Worm (Caenorhabditis elegans) whole organism, mixed stage, embryonic: Measurements from ENCODE around the gene H40L08.9.
A peak's percentile ranks its signal among the peaks of the same experiment; 100 is the strongest.

Source experiments
- M03D4.4 ChIP-seq: sonication (generic microtip); optimal IDR thresholded peaks from 2 replicates; lab custom pipeline; 2017; ENCODE audit warnings: mild to moderate bottlenecking, missing genetic modification characterization, missing compliant biosample characterization
- bed-3 ChIP-seq: fragments of 200-800 bp; sonication (Bioruptor generic); optimal IDR thresholded peaks from 3 replicates; lab custom pipeline; 2018; ENCODE audit warnings: mild to moderate bottlenecking, missing genetic modification characterization, moderate library complexity, missing compliant biosample characterization
- blmp-1 ChIP-seq: fragments of 150-350 bp; optimal IDR thresholded peaks from 2 replicates; lab custom pipeline; 2014; ENCODE audit warnings: missing biosample characterization, missing genetic modification characterization
- ceh-39 ChIP-seq: fragments of 150-350 bp; optimal IDR thresholded peaks from 2 replicates; lab custom pipeline; 2014; ENCODE audit warnings: missing biosample characterization, missing genetic modification characterization
- ces-1 ChIP-seq: fragments of 150-350 bp; optimal IDR thresholded peaks from 2 replicates; lab custom pipeline; 2014; ENCODE audit warnings: missing biosample characterization, missing genetic modification reagents, missing genetic modification characterization
- cnd-1 ChIP-seq: fragments of 200-800 bp; sonication (Bioruptor generic); optimal IDR thresholded peaks from 2 replicates; lab custom pipeline; 2018; ENCODE audit warnings: mild to moderate bottlenecking, missing genetic modification characterization, missing compliant biosample characterization
- drap-1 ChIP-seq: fragments of 200-800 bp; sonication (Bioruptor generic); optimal IDR thresholded peaks from 3 replicates; lab custom pipeline; 2018; ENCODE audit warnings: mild to moderate bottlenecking, missing genetic modification characterization, missing compliant biosample characterization
- elt-1 ChIP-seq: sonication (generic microtip); optimal IDR thresholded peaks from 2 replicates; lab custom pipeline; 2017; ENCODE audit warnings: missing genetic modification characterization, mild to moderate bottlenecking, missing compliant biosample characterization, antibody characterized with exemption, moderate library complexity, borderline replicate concordance; ENCODE audit not compliant: insufficient read depth
- flh-1 ChIP-seq: fragments of 200-800 bp; sonication (Bioruptor generic); optimal IDR thresholded peaks from 2 replicates; lab custom pipeline; 2018; ENCODE audit warnings: mild to moderate bottlenecking, missing genetic modification characterization, moderate library complexity, missing compliant biosample characterization
- ham-2 ChIP-seq: fragments of 200-800 bp; sonication (Bioruptor generic); optimal IDR thresholded peaks from 2 replicates; lab custom pipeline; 2018; ENCODE audit warnings: mild to moderate bottlenecking, missing genetic modification characterization, missing compliant biosample characterization
- hlh-1 ChIP-seq: fragments of 150-350 bp; optimal IDR thresholded peaks from 2 replicates; lab custom pipeline; 2014; ENCODE audit warnings: missing biosample characterization, missing genetic modification reagents, missing genetic modification characterization
- mab-5 ChIP-seq: fragments of 150-350 bp; optimal IDR thresholded peaks from 2 replicates; lab custom pipeline; 2014; ENCODE audit warnings: missing biosample characterization, missing genetic modification characterization
- mep-1 ChIP-seq: fragments of 150-350 bp; optimal IDR thresholded peaks from 2 replicates; lab custom pipeline; 2017; ENCODE audit warnings: missing biosample characterization, missing genetic modification reagents, missing genetic modification characterization, inconsistent platforms
- mls-2 ChIP-seq: sonication (generic microtip); optimal IDR thresholded peaks from 2 replicates; lab custom pipeline; 2016; ENCODE audit warnings: mild to moderate bottlenecking, missing genetic modification characterization, moderate library complexity, missing compliant biosample characterization
- nhr-12 ChIP-seq: fragments of 150-350 bp; optimal IDR thresholded peaks from 2 replicates; lab custom pipeline; 2014; ENCODE audit warnings: missing biosample characterization, missing genetic modification characterization
- nhr-2 ChIP-seq: fragments of 150-350 bp; optimal IDR thresholded peaks from 2 replicates; lab custom pipeline; 2014; ENCODE audit warnings: missing biosample characterization, missing genetic modification characterization
- nhr-237 ChIP-seq: fragments of 150-350 bp; optimal IDR thresholded peaks from 2 replicates; lab custom pipeline; 2014; ENCODE audit warnings: missing biosample characterization, missing genetic modification characterization
- nhr-28 ChIP-seq: fragments of 150-350 bp; optimal IDR thresholded peaks from 2 replicates; lab custom pipeline; 2014; ENCODE audit warnings: missing biosample characterization, missing genetic modification characterization
- nhr-76 ChIP-seq: sonication (generic microtip); optimal IDR thresholded peaks from 2 replicates; lab custom pipeline; 2017; ENCODE audit warnings: missing biosample characterization, missing genetic modification characterization
- pha-4 ChIP-seq: fragments of 150-350 bp; optimal IDR thresholded peaks from 2 replicates; lab custom pipeline; 2018; ENCODE audit warnings: missing biosample characterization, missing genetic modification reagents, missing genetic modification characterization
- sem-2 ChIP-seq: fragments of 200-800 bp; sonication (Bioruptor generic); optimal IDR thresholded peaks from 2 replicates; lab custom pipeline; 2018; ENCODE audit warnings: mild to moderate bottlenecking, missing genetic modification characterization, missing compliant biosample characterization
- snpc-4 ChIP-seq: fragments of 150-350 bp; optimal IDR thresholded peaks from 2 replicates; lab custom pipeline; 2014; ENCODE audit warnings: missing biosample characterization, missing genetic modification characterization
- sptf-1 ChIP-seq: sonication (generic microtip); optimal IDR thresholded peaks from 2 replicates; lab custom pipeline; 2017; ENCODE audit warnings: mild to moderate bottlenecking, missing genetic modification characterization, moderate library complexity, missing compliant biosample characterization
- tbx-8 ChIP-seq: fragments of 200-800 bp; sonication (Bioruptor generic); optimal IDR thresholded peaks from 2 replicates; lab custom pipeline; 2018; ENCODE audit warnings: mild to moderate bottlenecking, missing genetic modification characterization, moderate library complexity, missing compliant biosample characterization
- unc-120 ChIP-seq: sonication (generic microtip); optimal IDR thresholded peaks from 2 replicates; lab custom pipeline; 2017; ENCODE audit warnings: missing genetic modification characterization, missing compliant biosample characterization; ENCODE audit not compliant: poor library complexity, severe bottlenecking
- unc-39 ChIP-seq: fragments of 150-350 bp; optimal IDR thresholded peaks from 2 replicates; lab custom pipeline; 2014; ENCODE audit warnings: missing biosample characterization, missing genetic modification characterization
- unc-62 ChIP-seq: fragments of 150-350 bp; optimal IDR thresholded peaks from 2 replicates; lab custom pipeline; 2014; ENCODE audit warnings: missing biosample characterization, missing genetic modification reagents, missing genetic modification characterization
- zip-8 ChIP-seq: fragments of 150-350 bp; optimal IDR thresholded peaks from 2 replicates; lab custom pipeline; 2014; ENCODE audit warnings: missing biosample characterization, missing genetic modification characterization

H40L08.9 gene

ce11 chrX:15076042-15076565 lies at the start of gene H40L08.9, which contains the start of gene H40L08.3:
Gene H40L08.9 (minus strand): TSS chrX:15076480.
Gene H40L08.3 (minus strand): TSS chrX:15076092.
- TF ChIP-seq drap-1 (GFP tag; lab: Kevin White, UChicago) (no peak), elt-1 (tag; lab: Kevin White, UChicago) (peak; percentile 27), M03D4.4 (no peak), nhr-76 (tag; lab: Kevin White, UChicago) (no peak), nhr-237 (tag; lab: Kevin White, UChicago) (no peak), mls-2 (tag; lab: Kevin White, UChicago) (no peak), unc-62 (peak; percentile 14)
- TF ChIP-seq, all 35 proteins: peak for 2

- TF ChIP-seq nhr-12 (no peak), pha-4 (no peak), ces-1 (GFP tag; lab: Kevin White, UChicago) (peak; percentile 85)
These were observed 48.9 kb upstream of the H40L08.9 start for ce11 chrX:15125138-15125537.

- TF ChIP-seq ces-1 (GFP tag; lab: Kevin White, UChicago) (no peak), nhr-2 (tag; lab: Kevin White, UChicago) (no peak), nhr-12 (no peak), mep-1 (tag; lab: Kevin White, UChicago) (no peak), bed-3 (no peak), mls-2 (tag; lab: Kevin White, UChicago) (no peak), unc-39 (tag; lab: Kevin White, UChicago) (no peak), blmp-1 (tag; lab: Kevin White, UChicago) (no peak), snpc-4 (tag; lab: Kevin White, UChicago) (no peak), drap-1 (GFP tag; lab: Kevin White, UChicago) (no peak), elt-1 (tag; lab: Kevin White, UChicago) (no peak), hlh-1 (tag; lab: Kevin White, UChicago) (no peak), sem-2 (no peak), nhr-28 (tag; lab: Kevin White, UChicago) (no peak), unc-120 (no peak)
These were observed 44.3 kb upstream of the H40L08.9 start for ce11 chrX:15120545-15120944.

ce11 chrX:15116514-15116913 lies 40.2 kb upstream of the H40L08.9 start, which contains the start of gene R07D5.2:
Gene R07D5.2 (minus strand): TSS chrX:15116614.
- TF ChIP-seq bed-3 = no peak
- no peak for TF ChIP-seq ceh-39 (tag; lab: Kevin White, UChicago)
- no peak for TF ChIP-seq nhr-12
- TF ChIP-seq ham-2 = no peak
- no peak for TF ChIP-seq mep-1 (tag; lab: Kevin White, UChicago)
- TF ChIP-seq tbx-8 (GFP tag; lab: Kevin White, UChicago) = no peak

ce11 chrX:15115748-15116147 lies 39.5 kb upstream of the H40L08.9 start:
- TF ChIP-seq sptf-1 (tag; lab: Kevin White, UChicago) = no peak
- no peak for TF ChIP-seq flh-1 (GFP tag; lab: Kevin White, UChicago)
- TF ChIP-seq pha-4 = no peak
- TF ChIP-seq mab-5 (tag; lab: Kevin White, UChicago) = no peak
- TF ChIP-seq nhr-12 = no peak
- peak; percentile 78 for TF ChIP-seq cnd-1
- TF ChIP-seq zip-8 (tag; lab: Kevin White, UChicago) = peak; percentile 97

ce11 chrX:15112172-15112571 lies 35.9 kb upstream of the H40L08.9 start:
- TF ChIP-seq zip-8 (tag; lab: Kevin White, UChicago) (no peak), nhr-76 (tag; lab: Kevin White, UChicago) (no peak), bed-3 (no peak), ceh-39 (tag; lab: Kevin White, UChicago) (no peak), M03D4.4 (no peak), hlh-1 (tag; lab: Kevin White, UChicago) (no peak), sptf-1 (tag; lab: Kevin White, UChicago) (no peak), unc-62 (no peak), nhr-2 (tag; lab: Kevin White, UChicago) (no peak)
